Worm (Caenorhabditis elegans) whole organism, L1 larva: ENCODE measurements around the gene ghi-1.

Experiments
- C04F5.9 ChIP-seq: sonication (generic microtip); optimal IDR thresholded peaks from 2 replicates; lab custom pipeline; 2016; ENCODE audit warnings: missing genetic modification characterization, missing compliant biosample characterization
- C34B4.2 ChIP-seq: sonication (generic microtip); optimal IDR thresholded peaks from 2 replicates; lab custom pipeline; 2017; ENCODE audit warnings: mild to moderate bottlenecking, missing genetic modification characterization, missing compliant biosample characterization
- F16B12.6 ChIP-seq: fragments of 150-350 bp; optimal IDR thresholded peaks from 2 replicates; lab custom pipeline; 2014; ENCODE audit warnings: missing biosample characterization, missing genetic modification characterization
- Y116A8C.19 ChIP-seq: sonication (generic microtip); optimal IDR thresholded peaks from 2 replicates; lab custom pipeline; 2016; ENCODE audit warnings: missing compliant biosample characterization, missing genetic modification characterization, borderline replicate concordance
- aha-1 ChIP-seq: fragments of 150-350 bp; optimal IDR thresholded peaks from 2 replicates; lab custom pipeline; 2014; ENCODE audit warnings: missing biosample characterization, missing genetic modification characterization
- aly-2 ChIP-seq: fragments of 150-350 bp; optimal IDR thresholded peaks from 2 replicates; lab custom pipeline; 2014; ENCODE audit warnings: missing biosample characterization, missing genetic modification characterization
- blmp-1 ChIP-seq: fragments of 150-350 bp; optimal IDR thresholded peaks from 2 replicates; lab custom pipeline; 2014; ENCODE audit warnings: missing biosample characterization, missing genetic modification characterization
- ceh-82 ChIP-seq, 3 experiments: fragments of 150-350 bp in 1 of 3; sonication (generic microtip) in 2 of 3; optimal IDR thresholded peaks; 2 replicates each; lab custom pipeline; 2014 to 2017; ENCODE audit warnings: missing biosample characterization in 3 of 3, missing genetic modification characterization in 3 of 3
- ceh-88 ChIP-seq: fragments of 200-800 bp; sonication (Bioruptor generic); IDR thresholded peaks from 2 replicates; pipeline ENCODE4 v1.3.6; 2022; ENCODE audit warnings: missing genetic modification characterization, missing compliant biosample characterization
- ceh-90 ChIP-seq: sonication (generic microtip); optimal IDR thresholded peaks from 2 replicates; lab custom pipeline; 2016; ENCODE audit warnings: missing genetic modification characterization, missing compliant biosample characterization
- ces-1 ChIP-seq: fragments of 150-350 bp; optimal IDR thresholded peaks from 2 replicates; lab custom pipeline; 2014; ENCODE audit warnings: missing biosample characterization, missing genetic modification reagents, missing genetic modification characterization
- dpl-1 ChIP-seq, 3 experiments: fragments of 150-350 bp in 2 of 3; sonication (generic microtip) in 1 of 3; optimal IDR thresholded peaks; 2 replicates each; lab custom pipeline; 2014 to 2017; ENCODE audit warnings: missing biosample characterization in 3 of 3, missing genetic modification characterization in 3 of 3, missing genetic modification reagents in 3 of 3
- dsc-1 ChIP-seq: sonication (generic microtip); optimal IDR thresholded peaks from 2 replicates; lab custom pipeline; 2016; ENCODE audit warnings: mild to moderate bottlenecking, missing genetic modification characterization, missing compliant biosample characterization
- egl-13 ChIP-seq: sonication (generic microtip); optimal IDR thresholded peaks from 2 replicates; lab custom pipeline; 2016; ENCODE audit warnings: missing genotype, missing genetic modification reagents, missing genetic modification characterization, missing compliant biosample characterization
- egl-27 ChIP-seq, 2 experiments: fragments of 150-350 bp in 1 of 2; sonication (generic microtip); optimal IDR thresholded peaks; 3 replicates each; lab custom pipeline; 2017 to 2018; ENCODE audit warnings: missing biosample characterization in 2 of 2, missing genetic modification characterization in 2 of 2, missing genetic modification reagents in 2 of 2
- elt-2 ChIP-seq: sonication (generic microtip); optimal IDR thresholded peaks from 2 replicates; lab custom pipeline; 2016; ENCODE audit warnings: missing genetic modification characterization, mild to moderate bottlenecking, inconsistent platforms, missing compliant biosample characterization, missing genetic modification reagents
- elt-3 ChIP-seq, 6 experiments: fragments of 150-350 bp in 1 of 6; sonication (generic microtip); optimal IDR thresholded peaks; 2 replicates each; lab custom pipeline; 2017 to 2018; ENCODE audit warnings: missing biosample characterization in 6 of 6, missing genetic modification characterization in 6 of 6, inconsistent platforms in 1 of 6
- ets-5 ChIP-seq: fragments of 200-800 bp; sonication (Bioruptor generic); IDR thresholded peaks from 2 replicates; pipeline ENCODE4 v1.3.6; 2022; ENCODE audit warnings: missing genetic modification characterization, missing compliant biosample characterization
- fkh-10 ChIP-seq: sonication (generic microtip); optimal IDR thresholded peaks from 2 replicates; lab custom pipeline; 2017; ENCODE audit warnings: missing biosample characterization, missing genetic modification reagents, missing genetic modification characterization
- fkh-8 ChIP-seq: sonication (generic microtip); optimal IDR thresholded peaks from 2 replicates; lab custom pipeline; 2016; ENCODE audit warnings: mild to moderate bottlenecking, missing genetic modification characterization, missing compliant biosample characterization
- hlh-4 ChIP-seq: sonication (generic microtip); optimal IDR thresholded peaks from 2 replicates; lab custom pipeline; 2016; ENCODE audit warnings: mild to moderate bottlenecking, missing genetic modification characterization, missing compliant biosample characterization
- jun-1 ChIP-seq: fragments of 150-350 bp; optimal IDR thresholded peaks from 2 replicates; lab custom pipeline; 2014; ENCODE audit warnings: missing biosample characterization, missing genetic modification reagents, missing genetic modification characterization
- lin-13 ChIP-seq: fragments of 150-350 bp; optimal IDR thresholded peaks from 2 replicates; lab custom pipeline; 2014; ENCODE audit warnings: missing biosample characterization, missing genetic modification reagents, missing genetic modification characterization
- lin-15B ChIP-seq: fragments of 150-350 bp; sonication (generic microtip); optimal IDR thresholded peaks from 3 replicates; lab custom pipeline; 2014; ENCODE audit warnings: missing biosample characterization, missing genetic modification characterization
- lin-35 ChIP-seq, 2 experiments: fragments of 150-350 bp; optimal IDR thresholded peaks; 2 replicates each; lab custom pipeline; 2014; ENCODE audit warnings: missing biosample characterization in 2 of 2, missing genetic modification characterization in 2 of 2, missing genetic modification reagents in 2 of 2
- lin-39 ChIP-seq: fragments of 150-350 bp; optimal IDR thresholded peaks from 2 replicates; lab custom pipeline; 2014; ENCODE audit warnings: missing biosample characterization, missing genetic modification reagents, missing genetic modification characterization
- lir-3 ChIP-seq: sonication (generic microtip); optimal IDR thresholded peaks from 2 replicates; lab custom pipeline; 2016; ENCODE audit warnings: mild to moderate bottlenecking, missing genetic modification characterization, moderate library complexity, missing compliant biosample characterization; ENCODE audit not compliant: poor library complexity
- mdl-1 ChIP-seq, 2 experiments: fragments of 150-350 bp; optimal IDR thresholded peaks; 2 replicates each; lab custom pipeline; 2014 to 2017; ENCODE audit warnings: missing biosample characterization in 2 of 2, missing genetic modification characterization in 2 of 2, inconsistent platforms in 1 of 2
- mep-1 ChIP-seq: fragments of 150-350 bp; optimal IDR thresholded peaks from 2 replicates; lab custom pipeline; 2014; ENCODE audit warnings: missing biosample characterization, missing genetic modification characterization
- nhr-11 ChIP-seq: fragments of 150-350 bp; optimal IDR thresholded peaks from 2 replicates; lab custom pipeline; 2014; ENCODE audit warnings: missing biosample characterization, missing genetic modification characterization
- nhr-12 ChIP-seq: sonication (generic microtip); optimal IDR thresholded peaks from 2 replicates; lab custom pipeline; 2017; ENCODE audit warnings: missing biosample characterization, missing genetic modification characterization
- nhr-19 ChIP-seq: fragments of 200-800 bp; sonication (Bioruptor generic); conservative IDR thresholded peaks from 2 replicates; pipeline ENCODE4 v1.3.6; 2022; ENCODE audit warnings: missing genetic modification characterization, missing compliant biosample characterization
- nhr-237 ChIP-seq: fragments of 150-350 bp; optimal IDR thresholded peaks from 2 replicates; lab custom pipeline; 2014; ENCODE audit warnings: missing biosample characterization, missing genetic modification characterization
- nhr-28 ChIP-seq: fragments of 150-350 bp; optimal IDR thresholded peaks from 2 replicates; lab custom pipeline; 2014; ENCODE audit warnings: missing biosample characterization, missing genetic modification characterization
- nhr-47 ChIP-seq: sonication (generic microtip); optimal IDR thresholded peaks from 2 replicates; lab custom pipeline; 2016; ENCODE audit warnings: mild to moderate bottlenecking, missing genetic modification characterization, moderate library complexity, missing compliant biosample characterization
- nhr-77 ChIP-seq: fragments of 150-350 bp; optimal IDR thresholded peaks from 2 replicates; lab custom pipeline; 2014; ENCODE audit warnings: missing biosample characterization, missing genetic modification characterization
- nhr-84 ChIP-seq: sonication (generic microtip); optimal IDR thresholded peaks from 2 replicates; lab custom pipeline; 2017; ENCODE audit warnings: missing biosample characterization, missing genetic modification characterization
- nhr-85 ChIP-seq: sonication (generic microtip); peaks from one replicate; lab custom pipeline; 2016; ENCODE audit warnings: missing genetic modification characterization, inconsistent platforms, missing compliant biosample characterization
- nhr-90 ChIP-seq: sonication (generic microtip); optimal IDR thresholded peaks from 2 replicates; lab custom pipeline; 2016; ENCODE audit warnings: mild to moderate bottlenecking, missing genetic modification characterization, missing compliant biosample characterization; ENCODE audit not compliant: poor library complexity
- pag-3 ChIP-seq: sonication (generic microtip); optimal IDR thresholded peaks from 2 replicates; lab custom pipeline; 2017; ENCODE audit warnings: missing genetic modification characterization, mild to moderate bottlenecking, missing compliant biosample characterization, antibody characterized with exemption, borderline replicate concordance; ENCODE audit not compliant: insufficient read depth
- pax-3 ChIP-seq: fragments of 200-800 bp; sonication (Bioruptor generic); optimal IDR thresholded peaks from 2 replicates; lab custom pipeline; 2018; ENCODE audit warnings: mild to moderate bottlenecking, missing genetic modification characterization, moderate library complexity, missing compliant biosample characterization
- pqm-1 ChIP-seq: sonication (generic microtip); optimal IDR thresholded peaks from 3 replicates; lab custom pipeline; 2017; ENCODE audit warnings: missing biosample characterization, missing genetic modification characterization
- skn-1 ChIP-seq: fragments of 150-350 bp; optimal IDR thresholded peaks from 2 replicates; lab custom pipeline; 2014; ENCODE audit warnings: missing biosample characterization, missing genetic modification characterization
- sptf-1 ChIP-seq: fragments of 150-350 bp; optimal IDR thresholded peaks from 2 replicates; lab custom pipeline; 2014; ENCODE audit warnings: missing biosample characterization, missing genetic modification characterization
- sup-37 ChIP-seq: fragments of 200-800 bp; sonication (Bioruptor generic); optimal IDR thresholded peaks from 2 replicates; lab custom pipeline; 2018; ENCODE audit warnings: mild to moderate bottlenecking, missing genetic modification characterization, missing compliant biosample characterization
- unc-30 ChIP-seq: sonication (generic microtip); optimal IDR thresholded peaks from 2 replicates; lab custom pipeline; 2017; ENCODE audit warnings: missing biosample characterization, missing genetic modification characterization
- unc-62 ChIP-seq: fragments of 150-350 bp; optimal IDR thresholded peaks from 2 replicates; lab custom pipeline; 2014; ENCODE audit warnings: missing biosample characterization, missing genetic modification reagents, missing genetic modification characterization
- unc-86 ChIP-seq: sonication (generic microtip); optimal IDR thresholded peaks from 2 replicates; lab custom pipeline; 2016; ENCODE audit warnings: missing genetic modification characterization, missing compliant biosample characterization
- unc-98 ChIP-seq: fragments of 200-800 bp; sonication (Bioruptor generic); IDR thresholded peaks from 2 replicates; pipeline ENCODE4 v1.3.6; 2022; ENCODE audit warnings: missing genetic modification characterization, missing compliant biosample characterization
- zag-1 ChIP-seq: fragments of 150-350 bp; optimal IDR thresholded peaks from 2 replicates; lab custom pipeline; 2014; ENCODE audit warnings: missing biosample characterization, missing genetic modification characterization
- ztf-11 ChIP-seq, 2 experiments: sonication (generic microtip); optimal IDR thresholded peaks; 2 replicates each; lab custom pipeline; 2016 to 2017; ENCODE audit warnings: missing genetic modification characterization in 2 of 2, missing biosample characterization in 1 of 2, missing compliant biosample characterization in 1 of 2
- ztf-4 ChIP-seq: fragments of 150-350 bp; optimal IDR thresholded peaks from 2 replicates; lab custom pipeline; 2014; ENCODE audit warnings: missing biosample characterization, missing genetic modification characterization

The ghi-1 gene

DNA sequence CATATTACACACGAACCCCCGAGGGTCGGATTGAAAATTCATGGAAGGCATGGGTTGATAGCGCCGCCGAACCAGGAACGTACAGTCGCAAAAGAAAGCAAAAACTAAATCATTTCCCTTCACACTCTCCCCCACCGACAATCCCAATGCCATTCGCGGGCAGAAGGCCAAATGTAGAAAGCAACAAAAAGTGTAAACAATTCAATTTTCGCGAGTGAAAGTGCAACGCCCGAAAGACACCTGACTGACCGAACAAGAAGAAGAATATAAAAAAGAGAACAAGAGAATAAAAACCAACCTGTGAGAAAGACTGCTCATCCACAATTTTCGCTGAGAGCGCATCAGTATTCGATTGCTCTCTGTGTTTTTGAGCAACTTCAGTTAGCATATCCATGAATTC lies 28.8 kb upstream of the ghi-1 start (continued):
- no peak for TF ChIP-seq pax-3 (tag; lab: Kevin White, UChicago)
- peak; percentile 100 for TF ChIP-seq blmp-1 (tag; lab: Kevin White, UChicago)

DNA sequence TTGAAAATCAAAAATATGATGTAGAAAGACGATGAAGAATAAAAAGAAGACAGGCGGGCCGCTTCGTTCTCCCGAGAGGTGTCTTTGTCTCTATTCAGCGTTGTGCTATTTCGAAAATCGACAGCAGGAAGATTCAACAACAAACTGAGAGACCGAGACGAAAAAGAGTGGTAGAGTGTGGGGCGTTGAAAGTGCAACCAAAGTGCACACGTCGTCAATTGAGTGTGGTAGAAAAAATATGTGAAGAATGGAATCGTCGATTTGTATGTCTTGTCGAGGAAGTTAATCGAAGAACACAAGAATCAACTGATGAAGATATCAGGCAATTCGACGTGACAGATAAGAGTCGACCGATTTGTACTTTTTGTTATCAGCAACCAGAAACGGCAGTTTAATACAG lies 27.4 kb upstream of the ghi-1 start:
- no peak for TF ChIP-seq unc-30
- TF ChIP-seq C34B4.2 (tag; lab: Kevin White, UChicago): no peak
- no peak for TF ChIP-seq unc-62
- no peak for TF ChIP-seq nhr-28 (tag; lab: Kevin White, UChicago)
- no peak for TF ChIP-seq pqm-1 (tag; lab: Kevin White, UChicago)
- no peak for TF ChIP-seq nhr-47 (tag; lab: Kevin White, UChicago)
- TF ChIP-seq ceh-82 (tag; optimal IDR thresholded peaks at IDR 0.05; lab: Kevin White, UChicago): peak in 1 of 3 experiments; percentile 32
- TF ChIP-seq sptf-1 (tag; lab: Kevin White, UChicago): no peak
- TF ChIP-seq zag-1 (tag; lab: Kevin White, UChicago): no peak
- TF ChIP-seq Y116A8C.19 (tag; lab: Kevin White, UChicago): no peak
- TF ChIP-seq nhr-85 (tag; lab: Kevin White, UChicago): peak; percentile 87
- no peak for TF ChIP-seq lin-39
- no peak for TF ChIP-seq ceh-88 (GFP tag; lab: Robert Waterston, UW)
- TF ChIP-seq ceh-90 (tag; lab: Kevin White, UChicago): no peak
- peak; percentile 33 for TF ChIP-seq nhr-77 (tag; lab: Kevin White, UChicago)
- TF ChIP-seq mep-1: peak; percentile 68
- TF ChIP-seq C04F5.9: no peak
- TF ChIP-seq unc-98: no peak
- no peak for TF ChIP-seq fkh-8 (tag; lab: Kevin White, UChicago)
- no peak for TF ChIP-seq pax-3 (tag; lab: Kevin White, UChicago)
- no peak for TF ChIP-seq ets-5 (GFP tag; lab: Robert Waterston, UW)
- peak in 1 of 2 experiments; percentile 47 for TF ChIP-seq mdl-1 (tag; optimal IDR thresholded peaks at IDR 0.05; lab: Kevin White, UChicago)
- TF ChIP-seq nhr-90: peak; percentile 24
- TF ChIP-seq egl-13 (tag; lab: Kevin White, UChicago): no peak
- peak; percentile 52 for TF ChIP-seq aly-2 (tag; lab: Kevin White, UChicago)
- TF ChIP-seq sup-37 (GFP tag; lab: Kevin White, UChicago): no peak
- TF ChIP-seq nhr-237 (tag; lab: Kevin White, UChicago): no peak
- TF ChIP-seq aha-1 (tag; lab: Kevin White, UChicago): no peak
- peak in 5 of 6 experiments; percentile 16 to 63 (median 55) for TF ChIP-seq elt-3 (tag; optimal IDR thresholded peaks at IDR 0.05; lab: Kevin White, UChicago)
- no peak for TF ChIP-seq dsc-1
- TF ChIP-seq unc-86 (tag; lab: Kevin White, UChicago): no peak
- TF ChIP-seq fkh-10 (GFP tag; lab: Kevin White, UChicago): no peak
- TF ChIP-seq egl-27 (tag; optimal IDR thresholded peaks at IDR 0.05; lab: Kevin White, UChicago): no peak
- TF ChIP-seq nhr-19 (GFP tag; lab: Robert Waterston, UW): no peak
- no peak for TF ChIP-seq F16B12.6 (tag; lab: Kevin White, UChicago)
- peak; percentile 17 to 65 for TF ChIP-seq lin-35 (GFP tag; optimal IDR thresholded peaks at IDR 0.05; lab: Kevin White, UChicago)
- no peak for TF ChIP-seq hlh-4 (tag; lab: Kevin White, UChicago)
- TF ChIP-seq lin-15B: no peak
- no peak for TF ChIP-seq nhr-11 (tag; lab: Kevin White, UChicago)
- TF ChIP-seq lir-3 (tag; lab: Kevin White, UChicago): no peak
- peak; percentile 77 for TF ChIP-seq elt-2
- no peak for TF ChIP-seq ztf-4
- TF ChIP-seq skn-1: no peak
- no peak for TF ChIP-seq nhr-84 (tag; lab: Kevin White, UChicago)
- peak; percentile 19 for TF ChIP-seq jun-1
- TF ChIP-seq nhr-12: no peak
- no peak for TF ChIP-seq ces-1 (GFP tag; lab: Kevin White, UChicago)
- no peak for TF ChIP-seq dpl-1 (GFP tag; optimal IDR thresholded peaks at IDR 0.05; lab: Kevin White, UChicago)
- TF ChIP-seq lin-13 (GFP tag; lab: Kevin White, UChicago): no peak
- no peak for TF ChIP-seq ztf-11 (tag; optimal IDR thresholded peaks at IDR 0.05; lab: Kevin White, UChicago)
- TF ChIP-seq pag-3 (tag; lab: Kevin White, UChicago): no peak
